Fruit fly (Drosophila melanogaster): ENCODE results near the gene Tbc1d15-17.

Gene Tbc1d15-17

dm6 chr2L:247432-247831 is 40.5 kb downstream of the Tbc1d15-17 start:
- no peak for TF ChIP-seq CG16779 (tag; optimal IDR thresholded peaks at IDR 0.05)
- TF ChIP-seq salr (GFP tag; optimal IDR thresholded peaks at IDR 0.05): no peak
- no peak for TF ChIP-seq CG3919 (GFP tag; optimal IDR thresholded peaks at IDR 0.05)
- TF ChIP-seq fd59A (GFP tag; optimal IDR thresholded peaks at IDR 0.05): no peak
- peak in 1 of 2 experiments; percentile 43 for TF ChIP-seq ss (GFP tag; optimal IDR thresholded peaks at IDR 0.05)
- no peak for TF ChIP-seq CG34406 (GFP tag; optimal IDR thresholded peaks at IDR 0.05)
- no peak for TF ChIP-seq CG31627 (GFP tag; optimal IDR thresholded peaks at IDR 0.05)
- TF ChIP-seq Sox15 (GFP tag; optimal IDR thresholded peaks at IDR 0.05): no peak

DNA sequence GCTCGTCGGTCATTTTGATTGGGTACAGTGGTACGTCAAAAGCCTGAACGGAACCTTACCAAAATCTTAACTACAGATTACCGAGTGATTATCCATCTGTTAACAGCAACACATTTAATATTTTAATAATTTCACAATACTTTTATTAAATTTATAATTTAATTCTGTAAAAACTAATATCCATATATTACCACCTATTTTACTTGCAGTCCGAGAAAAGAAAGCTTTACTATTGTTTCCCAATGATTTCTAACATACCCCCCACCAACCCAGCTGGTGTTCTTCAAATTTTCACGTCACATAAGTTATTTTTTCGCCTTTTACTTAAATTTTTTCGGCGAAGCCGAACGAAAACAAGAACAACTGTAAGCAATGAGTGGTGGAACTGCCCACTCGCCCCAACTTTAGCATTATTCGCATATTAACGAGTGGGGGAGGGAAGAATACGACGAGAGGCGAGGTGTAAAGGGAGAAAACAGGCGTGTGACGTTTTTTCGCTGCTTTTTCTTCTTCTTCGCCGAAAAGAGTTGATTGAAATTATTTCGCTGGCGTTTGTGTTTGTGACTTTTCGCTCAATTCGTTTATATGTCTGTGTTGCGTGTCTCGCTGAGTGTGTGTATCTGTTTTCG is 41.0 kb downstream of the Tbc1d15-17 start:
- peak; percentile 40 for TF ChIP-seq CG7368 (GFP tag; optimal IDR thresholded peaks at IDR 0.05)
- TF ChIP-seq Hr4 (GFP tag; optimal IDR thresholded peaks at IDR 0.05): peak; percentile 66
- peak; percentile 58 for TF ChIP-seq Hr39 (GFP tag; optimal IDR thresholded peaks at IDR 0.05)
- peak; percentile 73 for TF ChIP-seq CG6792 (GFP tag; optimal IDR thresholded peaks at IDR 0.05)
- TF ChIP-seq CG10669 (GFP tag; optimal IDR thresholded peaks at IDR 0.05): peak; percentile 69
- TF ChIP-seq net (GFP tag; optimal IDR thresholded peaks at IDR 0.05): peak; percentile 61
- TF ChIP-seq Eip75B (GFP tag; optimal IDR thresholded peaks at IDR 0.05): no peak
- TF ChIP-seq acj6 (GFP tag; optimal IDR thresholded peaks at IDR 0.05): peak; percentile 75
- no peak for TF ChIP-seq CG1621 (tag; optimal IDR thresholded peaks at IDR 0.05)
- peak; percentile 38 for TF ChIP-seq fd85E (GFP tag; optimal IDR thresholded peaks at IDR 0.05)
- peak; percentile 58 for TF ChIP-seq CG11762 (GFP tag; optimal IDR thresholded peaks at IDR 0.05; ENCODE audit: insufficient read depth)
- peak; percentile 76 for TF ChIP-seq CG10631 (GFP tag; optimal IDR thresholded peaks at IDR 0.05)
- TF ChIP-seq fd59A (GFP tag; optimal IDR thresholded peaks at IDR 0.05): peak; percentile 34
- TF ChIP-seq CG6854 (GFP tag; optimal IDR thresholded peaks at IDR 0.05): peak; percentile 52
- TF ChIP-seq CG3919 (GFP tag; optimal IDR thresholded peaks at IDR 0.05): peak; percentile 67
- peak; percentile 25 for TF ChIP-seq CG16779 (tag; optimal IDR thresholded peaks at IDR 0.05)
- TF ChIP-seq achi (GFP tag; optimal IDR thresholded peaks at IDR 0.05): peak; percentile 82
- TF ChIP-seq Hr38 (GFP tag; optimal IDR thresholded peaks at IDR 0.05): no peak
- TF ChIP-seq Eip78C (GFP tag): peak; percentile 88
- TF ChIP-seq salr (GFP tag; optimal IDR thresholded peaks at IDR 0.05): peak in 1 of 2 experiments; percentile 79
- TF ChIP-seq CG9139 (GFP tag; optimal IDR thresholded peaks at IDR 0.05): no peak
- peak; percentile 85 for TF ChIP-seq CG32006 (GFP tag; optimal IDR thresholded peaks at IDR 0.05)
- TF ChIP-seq Smox (GFP tag; optimal IDR thresholded peaks at IDR 0.05): peak; percentile 74
- TF ChIP-seq vri (GFP tag; optimal IDR thresholded peaks at IDR 0.05): peak; percentile 28
- TF ChIP-seq CG11902 (GFP tag; optimal IDR thresholded peaks at IDR 0.05): peak; percentile 52
- no peak for TF ChIP-seq Ets21C (GFP tag; optimal IDR thresholded peaks at IDR 0.05)
- peak; percentile 74 for TF ChIP-seq OdsH (GFP tag; optimal IDR thresholded peaks at IDR 0.05)
- TF ChIP-seq Lpt (GFP tag; optimal IDR thresholded peaks at IDR 0.05): peak; percentile 5
- peak; percentile 78 for TF ChIP-seq CG4318 (GFP tag; optimal IDR thresholded peaks at IDR 0.05)
- peak; percentile 42 for TF ChIP-seq CG6808 (GFP tag; optimal IDR thresholded peaks at IDR 0.05)
- peak; percentile 65 for TF ChIP-seq CG6276 (GFP tag; optimal IDR thresholded peaks at IDR 0.05)
- TF ChIP-seq Met (GFP tag; optimal IDR thresholded peaks at IDR 0.05): peak; percentile 77
- peak; percentile 51 for TF ChIP-seq CG31627 (GFP tag; optimal IDR thresholded peaks at IDR 0.05)
- peak; percentile 82 for TF ChIP-seq esn (GFP tag; optimal IDR thresholded peaks at IDR 0.05)
- peak; percentile 39; the same call in 1 of the 2 replicates for TF ChIP-seq Gug (GFP tag; IDR thresholded peaks at IDR 0.05)
- peak; percentile 70 for TF ChIP-seq CG15336 (GFP tag; IDR thresholded peaks at IDR 0.05)
- TF ChIP-seq dac (GFP tag; optimal IDR thresholded peaks at IDR 0.05): peak; percentile 63
- peak; percentile 53 for TF ChIP-seq Sox14 (GFP tag; optimal IDR thresholded peaks at IDR 0.05)
- peak; percentile 72 for TF ChIP-seq eg (GFP tag; IDR thresholded peaks at IDR 0.05)
- peak; percentile 55 for TF ChIP-seq lz (GFP tag; optimal IDR thresholded peaks at IDR 0.05)
- 0 out of 3 replicates have a peak, but pooled peaks have one; percentile 11 for TF ChIP-seq CG6163 (GFP tag; IDR thresholded peaks at IDR 0.05)
- peak; percentile 67 for TF ChIP-seq Ets96B (tag; optimal IDR thresholded peaks at IDR 0.05)
- TF ChIP-seq CG34406 (GFP tag; optimal IDR thresholded peaks at IDR 0.05): peak; percentile 67
- peak in 1 of 2 experiments; percentile 41 for TF ChIP-seq ss (GFP tag; optimal IDR thresholded peaks at IDR 0.05)
- peak; percentile 71 for TF ChIP-seq topi (GFP tag; optimal IDR thresholded peaks at IDR 0.05)
- TF ChIP-seq Blimp-1 (GFP tag; optimal IDR thresholded peaks at IDR 0.05): peak; percentile 49
- TF ChIP-seq CG8119 (GFP tag; IDR thresholded peaks at IDR 0.05): peak; percentile 68
